Fruit fly (Drosophila melanogaster): ENCODE data around the gene CG11626.

Gene CG11626

DNA sequence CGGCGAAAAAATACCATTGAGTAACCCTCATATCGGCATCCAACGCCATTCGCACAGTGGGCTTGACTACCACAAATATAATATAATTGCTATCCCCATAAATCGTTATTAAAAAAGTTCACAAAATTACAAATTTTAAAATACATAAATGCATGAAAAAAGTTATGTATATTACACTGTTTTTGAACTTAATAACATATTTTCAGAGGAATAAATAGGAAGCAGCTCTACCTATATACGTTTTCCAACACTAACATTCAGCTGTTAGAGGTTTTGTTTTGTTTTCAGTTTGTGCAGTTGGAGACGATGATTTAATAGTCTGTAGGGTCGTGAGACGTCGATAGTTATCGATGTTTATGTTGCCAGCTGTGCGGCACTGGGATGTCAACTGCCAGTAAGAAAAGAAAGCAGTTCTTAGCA is 5.6 kb upstream of the CG11626 start, which contains the start of the genes Ino80 and Aptx (continued):
- TF ChIP-seq Ets97D (GFP tag; optimal IDR thresholded peaks at IDR 0.05) (peak; percentile 89), NfI (GFP tag; optimal IDR thresholded peaks at IDR 0.05) (peak; percentile 92), CG1792 (GFP tag; optimal IDR thresholded peaks at IDR 0.05) (peak; percentile 80), CG6813 (GFP tag; optimal IDR thresholded peaks at IDR 0.05) (peak; percentile 70), prd (optimal IDR thresholded peaks at IDR 0.05) (no peak), prd (GFP tag; IDR thresholded peaks at IDR 0.05) (peak; percentile 96), peb (GFP tag; IDR thresholded peaks at IDR 0.05) (peak; percentile 88), Hmr (GFP tag; optimal IDR thresholded peaks at IDR 0.05) (peak; percentile 94), jumu (GFP tag; optimal IDR thresholded peaks at IDR 0.05) (peak; percentile 95), CG12104 (GFP tag; optimal IDR thresholded peaks at IDR 0.05) (peak; percentile 84), eve (GFP tag; optimal IDR thresholded peaks at IDR 0.05) (peak in 1 of 2 experiments; percentile 51), luna (GFP tag; optimal IDR thresholded peaks at IDR 0.05) (peak; percentile 76), Bgb (GFP tag; IDR thresholded peaks at IDR 0.05; ENCODE audit: partially characterized antibody) (peak; percentile 97), sens-2 (GFP tag; IDR thresholded peaks at IDR 0.05) (peak; percentile 83), CG13624 (GFP tag; optimal IDR thresholded peaks at IDR 0.05) (peak; percentile 95), pzg (GFP tag; optimal IDR thresholded peaks at IDR 0.05) (peak; percentile 77), CHES-1-like (GFP tag; optimal IDR thresholded peaks at IDR 0.05) (peak; percentile 96), tgo (GFP tag; IDR thresholded peaks at IDR 0.05) (peak; percentile 94), vfl (GFP tag; optimal IDR thresholded peaks at IDR 0.05) (peak; percentile 90), CG2129 (GFP tag; IDR thresholded peaks at IDR 0.05; ENCODE audit: partially characterized antibody) (peak; percentile 68), Mad (GFP tag; optimal IDR thresholded peaks at IDR 0.05) (peak; percentile 94), esg (GFP tag; conservative IDR thresholded peaks at IDR 0.05) (peak; percentile 96), sna (GFP tag; IDR thresholded peaks at IDR 0.05; ENCODE audit: partially characterized antibody) (peak; percentile 86), dmrt99B (tag; optimal IDR thresholded peaks at IDR 0.05) (no peak), tio (GFP tag; optimal IDR thresholded peaks at IDR 0.05) (peak; percentile 95), slbo (GFP tag; IDR thresholded peaks at IDR 0.05) (peak; percentile 98), shn (GFP tag; optimal IDR thresholded peaks at IDR 0.05) (peak; percentile 94), Asciz (GFP tag; optimal IDR thresholded peaks at IDR 0.05) (peak; percentile 80), abd-A (tag; optimal IDR thresholded peaks at IDR 0.05) (no peak), ems (GFP tag; optimal IDR thresholded peaks at IDR 0.05) (peak; percentile 96), Poxn (GFP tag; IDR thresholded peaks at IDR 0.05) (peak; percentile 85), CG15269 (tag; optimal IDR thresholded peaks at IDR 0.05) (peak; percentile 92), Doc3 (GFP tag; IDR thresholded peaks at IDR 0.05; ENCODE audit: partially characterized antibody) (peak; percentile 85), CG2712 (tag; optimal IDR thresholded peaks at IDR 0.05) (peak; percentile 94), CG32532 (GFP tag; IDR thresholded peaks at IDR 0.05) (peak; percentile 96), CG18599 (GFP tag; optimal IDR thresholded peaks at IDR 0.05) (peak; percentile 93), chn (GFP tag; optimal IDR thresholded peaks at IDR 0.05) (peak; percentile 95), CG10267 (tag; optimal IDR thresholded peaks at IDR 0.05) (peak; percentile 99), CG11456 (GFP tag; IDR thresholded peaks at IDR 0.05) (peak; percentile 92), odd (GFP tag; optimal IDR thresholded peaks at IDR 0.05) (no peak), CG4424 (GFP tag; optimal IDR thresholded peaks at IDR 0.05) (peak; percentile 93), CG18011 (GFP tag; optimal IDR thresholded peaks at IDR 0.05) (peak; percentile 72), mld (GFP tag; IDR thresholded peaks at IDR 0.05; ENCODE audit: partially characterized antibody) (peak; percentile 81), CG4404 (GFP tag; IDR thresholded peaks at IDR 0.05) (peak; percentile 93), CG5245 (GFP tag; optimal IDR thresholded peaks at IDR 0.05) (peak; percentile 91), NK7.1 (GFP tag; optimal IDR thresholded peaks at IDR 0.05) (peak; percentile 82), en (GFP tag; optimal IDR thresholded peaks at IDR 0.05) (peak; percentile 74), CG31441 (GFP tag; IDR thresholded peaks at IDR 0.05) (no peak; the same call in 1 of the 2 replicates), nmo (GFP tag; optimal IDR thresholded peaks at IDR 0.05) (peak; percentile 97), CG7372 (GFP tag; IDR thresholded peaks at IDR 0.05) (peak; percentile 96), CG14441 (GFP tag; IDR thresholded peaks at IDR 0.05) (peak; percentile 95)
